Worm (Caenorhabditis elegans) whole organism, midembryonic: ENCODE data around the gene pals-39.

Source experiments
- T22C8.4 ChIP-seq: fragments of 200-800 bp; sonication (Bioruptor generic); IDR thresholded peaks from 2 replicates; pipeline ENCODE4 v1.3.6; 2022; ENCODE audit warnings: missing genetic modification characterization, missing compliant biosample characterization
- cog-1 ChIP-seq: sonication (generic microtip); optimal IDR thresholded peaks from 2 replicates; lab custom pipeline; 2016; ENCODE audit warnings: missing genetic modification characterization, missing compliant biosample characterization
- flt-1 ChIP-seq: fragments of 200-800 bp; sonication (Bioruptor generic); IDR thresholded peaks from 2 replicates; pipeline ENCODE4 v1.3.6; 2022; ENCODE audit warnings: missing genetic modification characterization, missing compliant biosample characterization
- klf-2 ChIP-seq: fragments of 200-800 bp; sonication (Bioruptor generic); conservative IDR thresholded peaks from 2 replicates; pipeline ENCODE4 v1.3.6; 2022; ENCODE audit warnings: missing genetic modification reagents, missing genetic modification characterization, missing compliant biosample characterization
- med-1 ChIP-seq: sonication (generic microtip); optimal IDR thresholded peaks from 2 replicates; lab custom pipeline; 2017; ENCODE audit warnings: missing genetic modification characterization, mild to moderate bottlenecking, missing compliant biosample characterization, antibody characterized with exemption, missing genetic modification reagents; ENCODE audit not compliant: insufficient read depth
- ref-1 ChIP-seq: fragments of 200-800 bp; sonication (Bioruptor generic); conservative IDR thresholded peaks from 2 replicates; pipeline ENCODE4 v1.3.6; 2022; ENCODE audit warnings: missing genetic modification reagents, missing genetic modification characterization, missing compliant biosample characterization
- tab-1 ChIP-seq: fragments of 200-800 bp; sonication (Bioruptor generic); IDR thresholded peaks from 2 replicates; pipeline ENCODE4 v1.3.6; 2022; ENCODE audit warnings: missing genetic modification characterization, missing compliant biosample characterization
- ztf-23 ChIP-seq: fragments of 200-800 bp; sonication (Bioruptor generic); IDR thresholded peaks from 2 replicates; pipeline ENCODE4 v1.3.6; 2022; ENCODE audit warnings: missing genetic modification reagents, missing genetic modification characterization, missing compliant biosample characterization
- ztf-29 ChIP-seq: fragments of 200-800 bp; sonication (Bioruptor generic); IDR thresholded peaks from 2 replicates; pipeline ENCODE4 v1.3.6; 2022; ENCODE audit warnings: missing genetic modification reagents, missing genetic modification characterization, missing compliant biosample characterization

DNA sequence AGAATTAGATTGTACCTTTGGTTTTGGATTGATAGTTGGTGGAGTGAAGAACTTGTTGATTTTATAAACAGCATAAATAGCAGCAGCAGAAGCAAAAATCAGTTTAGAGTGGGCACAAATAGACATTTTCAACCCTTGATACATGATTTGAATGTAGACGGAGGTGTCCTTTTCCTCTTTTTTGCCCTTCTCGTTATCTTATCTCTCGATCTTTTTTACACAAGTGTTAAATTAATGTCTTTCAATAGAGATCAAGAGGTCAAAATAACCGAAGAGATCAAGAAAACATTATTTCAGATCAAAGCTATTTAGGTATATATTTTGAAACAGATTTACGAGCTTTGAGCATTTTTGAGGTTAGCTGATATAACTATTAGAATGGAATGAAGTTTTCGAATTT is 31.7 kb downstream of the pals-39 start, which contains the start of gene cdr-7:
- no peak for TF ChIP-seq tab-1
- TF ChIP-seq ref-1 (GFP tag; lab: Robert Waterston, UW): no peak
- no peak for TF ChIP-seq flt-1
- no peak for TF ChIP-seq T22C8.4 (GFP tag; lab: Robert Waterston, UW)
- no peak for TF ChIP-seq med-1 (GFP tag; lab: Kevin White, UChicago)
- no peak for TF ChIP-seq klf-2
- TF ChIP-seq cog-1 (tag; lab: Kevin White, UChicago): no peak
- no peak for TF ChIP-seq ztf-23 (GFP tag; lab: Robert Waterston, UW)
- no peak for TF ChIP-seq ztf-29
